Fruit fly (Drosophila melanogaster): ENCODE data around the gene Peritrophin-15b.

Gene Peritrophin-15b

dm6 chr2L:8362955-8363285 lies 31.8 kb downstream of the Peritrophin-15b start:
- TF ChIP-seq h (optimal IDR thresholded peaks at IDR 0.05) (no peak), psq (optimal IDR thresholded peaks at IDR 0.05) (no peak), Sin3A (optimal IDR thresholded peaks at IDR 0.05) (no peak), insv (optimal IDR thresholded peaks at IDR 0.05) (no peak), ttk (optimal IDR thresholded peaks at IDR 0.05) (no peak), Myc (optimal IDR thresholded peaks at IDR 0.05) (no peak)

dm6 chr2L:8362273-8362954 lies 32.3 kb downstream of the Peritrophin-15b start, which contains the start of gene CG7627:
Gene CG7627 (minus strand): TSS chr2L:8362469.
- TF ChIP-seq Myc (optimal IDR thresholded peaks at IDR 0.05) (no peak), Sin3A (optimal IDR thresholded peaks at IDR 0.05) (no peak), h (optimal IDR thresholded peaks at IDR 0.05) (no peak), psq (optimal IDR thresholded peaks at IDR 0.05) (no peak), ttk (optimal IDR thresholded peaks at IDR 0.05) (no peak), insv (optimal IDR thresholded peaks at IDR 0.05) (no peak)

dm6 chr2L:8361204-8361952 lies 33.4 kb downstream of the Peritrophin-15b start:
- TF ChIP-seq Sin3A (optimal IDR thresholded peaks at IDR 0.05) (no peak), h (optimal IDR thresholded peaks at IDR 0.05) (no peak), insv (optimal IDR thresholded peaks at IDR 0.05) (no peak), ttk (optimal IDR thresholded peaks at IDR 0.05) (no peak), Myc (optimal IDR thresholded peaks at IDR 0.05) (no peak), psq (optimal IDR thresholded peaks at IDR 0.05) (no peak)

dm6 chr2L:8355419-8355818 lies 39.3 kb downstream of the Peritrophin-15b start:
- TF ChIP-seq h (optimal IDR thresholded peaks at IDR 0.05) (no peak), Sin3A (optimal IDR thresholded peaks at IDR 0.05) (no peak), psq (optimal IDR thresholded peaks at IDR 0.05) (no peak), insv (optimal IDR thresholded peaks at IDR 0.05) (no peak), Myc (optimal IDR thresholded peaks at IDR 0.05) (no peak), ttk (optimal IDR thresholded peaks at IDR 0.05) (no peak)

dm6 chr2L:8351864-8352263 lies 42.9 kb downstream of the Peritrophin-15b start, which contains the start of gene Mur29B:
Gene Mur29B (plus strand): TSS chr2L:8352187.
- TF ChIP-seq Myc (optimal IDR thresholded peaks at IDR 0.05) (no peak), ttk (optimal IDR thresholded peaks at IDR 0.05) (no peak), Sin3A (optimal IDR thresholded peaks at IDR 0.05) (no peak), h (optimal IDR thresholded peaks at IDR 0.05) (no peak), psq (optimal IDR thresholded peaks at IDR 0.05) (no peak), insv (optimal IDR thresholded peaks at IDR 0.05) (no peak)

- TF ChIP-seq psq (optimal IDR thresholded peaks at IDR 0.05) (no peak), insv (optimal IDR thresholded peaks at IDR 0.05) (no peak), h (optimal IDR thresholded peaks at IDR 0.05) (no peak), ttk (optimal IDR thresholded peaks at IDR 0.05) (no peak), Myc (optimal IDR thresholded peaks at IDR 0.05) (no peak), Sin3A (optimal IDR thresholded peaks at IDR 0.05) (no peak)
Measured at dm6 chr2L:8351333-8351732, 43.4 kb downstream of the Peritrophin-15b start.

- TF ChIP-seq h (optimal IDR thresholded peaks at IDR 0.05): no peak
- no peak for TF ChIP-seq insv (optimal IDR thresholded peaks at IDR 0.05)
- no peak for TF ChIP-seq Sin3A (optimal IDR thresholded peaks at IDR 0.05)
- no peak for TF ChIP-seq psq (optimal IDR thresholded peaks at IDR 0.05)
- TF ChIP-seq Myc (optimal IDR thresholded peaks at IDR 0.05): no peak
- TF ChIP-seq ttk (optimal IDR thresholded peaks at IDR 0.05): no peak
Measured at dm6 chr2L:8350560-8351171, 44.1 kb downstream of the Peritrophin-15b start.

dm6 chr2L:8346260-8346659 lies 48.5 kb downstream of the Peritrophin-15b start, which contains the start of gene CG7778:
Gene CG7778 (plus strand): TSS chr2L:8346620.
- TF ChIP-seq Sin3A (optimal IDR thresholded peaks at IDR 0.05) (no peak), h (optimal IDR thresholded peaks at IDR 0.05) (no peak), insv (optimal IDR thresholded peaks at IDR 0.05) (no peak), Myc (optimal IDR thresholded peaks at IDR 0.05) (no peak), ttk (optimal IDR thresholded peaks at IDR 0.05) (no peak), psq (optimal IDR thresholded peaks at IDR 0.05) (no peak)

- TF ChIP-seq h (optimal IDR thresholded peaks at IDR 0.05) (no peak), psq (optimal IDR thresholded peaks at IDR 0.05) (no peak), Sin3A (optimal IDR thresholded peaks at IDR 0.05) (no peak), insv (optimal IDR thresholded peaks at IDR 0.05) (no peak), ttk (optimal IDR thresholded peaks at IDR 0.05) (no peak), Myc (optimal IDR thresholded peaks at IDR 0.05) (no peak)
Measured at dm6 chr2L:8344536-8344935, 50.2 kb downstream of the Peritrophin-15b start.

All from Kc167 (cell line).